Fruit fly (Drosophila melanogaster): ENCODE data around the gene AP-2mu.

- TF ChIP-seq psq (optimal IDR thresholded peaks at IDR 0.05) (no peak), pan (optimal IDR thresholded peaks at IDR 0.05) (no peak), usp (GFP tag; optimal IDR thresholded peaks at IDR 0.05) (no peak)
Measured at dm6 chr3R:22503630-22504029, 41.4 kb downstream of the AP-2mu start.

Measured in whole organism.